Fruit fly (Drosophila melanogaster): ENCODE results near the gene CG18180.

DNA sequence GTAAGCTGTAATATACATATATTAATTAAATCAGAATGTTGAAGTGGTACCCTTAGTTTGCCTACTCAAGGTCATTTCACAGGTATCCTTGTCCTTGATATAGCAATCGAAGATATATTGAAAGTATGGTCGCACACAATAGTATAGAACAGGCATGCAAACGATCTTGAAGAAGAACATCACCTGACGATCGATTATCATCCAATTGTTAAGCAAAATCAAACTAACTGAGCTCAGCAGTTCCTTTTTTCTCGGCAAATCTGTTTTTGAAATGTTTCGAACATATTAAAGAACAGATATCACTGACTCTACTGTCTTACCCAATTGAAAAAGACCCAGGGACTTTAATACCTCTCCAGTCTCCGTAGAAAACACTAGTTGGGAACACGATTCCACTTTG is 12.4 kb upstream of the CG18180 start, which contains the start of gene Cyp40:
- no peak for TF ChIP-seq toe (GFP tag; optimal IDR thresholded peaks at IDR 0.05)
- TF ChIP-seq Crg-1 (GFP tag; optimal IDR thresholded peaks at IDR 0.05), result no peak
- TF ChIP-seq CG7045 (GFP tag; optimal IDR thresholded peaks at IDR 0.05), result no peak
- no peak for TF ChIP-seq Clk (GFP tag; optimal IDR thresholded peaks at IDR 0.05)
- TF ChIP-seq cnc (optimal IDR thresholded peaks at IDR 0.05), result no peak
- TF ChIP-seq CG11617 (GFP tag; optimal IDR thresholded peaks at IDR 0.05), result no peak
- no peak for TF ChIP-seq CG1620 (GFP tag; optimal IDR thresholded peaks at IDR 0.05)
- TF ChIP-seq CG14711 (tag; optimal IDR thresholded peaks at IDR 0.05), result no peak
- no peak for TF ChIP-seq tj (GFP tag; optimal IDR thresholded peaks at IDR 0.05)

All from whole organism, adult.